Worm (Caenorhabditis elegans): ENCODE results near the gene srh-277.

srh-277 gene

DNA sequence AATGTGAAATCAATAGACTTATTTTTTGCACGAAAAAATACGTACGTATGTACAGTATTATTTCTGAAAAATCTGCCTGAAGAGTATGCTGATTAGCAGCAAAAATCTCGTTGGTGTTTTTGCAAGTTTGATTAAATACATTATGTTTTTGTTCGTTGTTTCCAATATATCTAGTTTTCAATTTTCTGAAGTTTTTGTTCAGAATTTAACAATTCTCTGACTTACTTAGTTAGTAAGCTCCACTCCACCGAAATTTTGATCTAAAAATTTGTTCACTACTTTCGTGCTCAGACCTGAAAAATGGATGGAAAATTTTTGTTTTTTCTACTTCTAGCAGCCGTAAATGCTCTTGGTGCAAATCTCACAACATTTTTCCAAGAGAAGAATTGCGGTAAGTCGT is 21.9 kb downstream of the srh-277 start, which contains the start of gene irld-26:
TSS of gene irld-26 (plus strand) at position 301 of the 400 bp plus-strand sequence.
- TF ChIP-seq K09A11.1 (tag; optimal IDR thresholded peaks at IDR 0.05; ENCODE audit: insufficient read depth) = no peak

DNA sequence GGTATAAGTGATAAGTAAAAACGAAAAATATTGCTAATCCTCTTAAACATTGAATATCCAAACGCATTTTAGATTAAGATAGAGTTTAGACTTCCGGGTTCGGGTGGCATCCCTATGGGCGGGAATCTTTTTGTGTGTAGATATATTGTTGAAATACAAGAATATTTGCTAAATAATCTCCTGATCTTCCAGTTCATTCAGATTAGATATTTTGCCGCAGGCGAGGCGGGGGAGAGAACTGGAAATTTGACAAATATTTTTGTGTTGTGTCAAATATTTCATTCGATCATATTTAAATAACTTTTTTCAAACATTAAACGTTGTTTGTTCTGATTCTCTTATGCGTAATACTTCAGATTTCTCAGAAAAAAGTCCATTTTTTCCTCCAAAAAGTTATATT is 26.8 kb downstream of the srh-277 start, which contains the start of gene oac-15:
TSS of gene oac-15 (minus strand) at position 101 of the 400 bp plus-strand sequence.
- TF ChIP-seq madf-2 (tag; optimal IDR thresholded peaks at IDR 0.05) (no peak), ceh-30 (tag; optimal IDR thresholded peaks at IDR 0.05) (no peak), ceh-19 (GFP tag; optimal IDR thresholded peaks at IDR 0.05) (no peak), nfya-1 (tag; optimal IDR thresholded peaks at IDR 0.05) (no peak), C38D4.7 (GFP tag; optimal IDR thresholded peaks at IDR 0.05) (no peak), elt-4 (tag; optimal IDR thresholded peaks at IDR 0.05) (no peak), lim-6 (tag; optimal IDR thresholded peaks at IDR 0.05) (no peak), ceh-22 (tag; optimal IDR thresholded peaks at IDR 0.05) (no peak), unc-55 (GFP tag; optimal IDR thresholded peaks at IDR 0.05) (no peak), ceh-24 (tag; optimal IDR thresholded peaks at IDR 0.05) (no peak), pat-9 (tag; optimal IDR thresholded peaks at IDR 0.05) (no peak), ref-2 (tag; optimal IDR thresholded peaks at IDR 0.05) (no peak), ahr-1 (tag; optimal IDR thresholded peaks at IDR 0.05) (no peak), ceh-6 (GFP tag; optimal IDR thresholded peaks at IDR 0.05) (no peak), ttx-3 (tag; optimal IDR thresholded peaks at IDR 0.05) (no peak)

DNA sequence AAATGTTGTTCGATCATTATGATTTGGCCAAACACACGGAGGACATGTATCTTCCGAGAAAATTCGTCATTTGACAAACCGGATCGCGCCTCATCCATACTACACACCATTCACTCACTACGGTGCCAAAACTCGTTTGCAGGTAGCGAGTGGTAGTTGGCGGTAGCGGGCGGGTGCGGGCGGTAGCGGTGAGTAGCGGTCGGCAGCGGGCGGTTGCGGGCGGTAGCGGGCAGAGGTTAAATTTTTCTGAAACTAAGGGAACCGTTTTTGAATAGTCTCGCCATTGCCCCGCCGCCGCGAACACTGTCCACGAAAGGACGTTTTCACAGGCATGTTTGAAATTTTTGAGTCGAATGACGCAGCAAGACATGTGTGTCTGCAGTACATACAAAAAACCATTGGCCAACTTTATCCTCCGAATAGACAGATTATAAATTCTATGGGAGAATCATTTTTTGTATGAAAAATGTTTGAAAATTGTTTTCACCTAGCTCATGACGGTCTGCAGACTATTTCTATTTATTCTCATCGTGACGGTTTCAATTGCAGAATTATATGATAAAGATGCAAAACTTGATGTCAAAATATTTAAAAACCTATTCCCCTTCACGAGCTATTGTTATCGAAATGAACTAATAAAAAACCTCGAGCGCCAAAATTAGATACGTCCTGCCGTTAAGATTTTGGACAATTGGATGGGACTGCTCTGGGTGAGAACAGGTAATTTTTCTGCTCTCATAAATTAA is 27.4 kb downstream of the srh-277 start, which contains the start of gene F11A5.16:
TSS of gene F11A5.16 (plus strand) at position 696 of the 746 bp plus-strand sequence.
- no peak for TF ChIP-seq dve-1 (tag; optimal IDR thresholded peaks at IDR 0.05)
- TF ChIP-seq ceh-19 (GFP tag; optimal IDR thresholded peaks at IDR 0.05) = no peak
- TF ChIP-seq hlh-13 (GFP tag; optimal IDR thresholded peaks at IDR 0.05) = no peak
- no peak for TF ChIP-seq ref-2 (tag; optimal IDR thresholded peaks at IDR 0.05)
- TF ChIP-seq K09A11.1 (tag; optimal IDR thresholded peaks at IDR 0.05; ENCODE audit: insufficient read depth) = no peak
- TF ChIP-seq ceh-18 (tag; optimal IDR thresholded peaks at IDR 0.05) = no peak

DNA sequence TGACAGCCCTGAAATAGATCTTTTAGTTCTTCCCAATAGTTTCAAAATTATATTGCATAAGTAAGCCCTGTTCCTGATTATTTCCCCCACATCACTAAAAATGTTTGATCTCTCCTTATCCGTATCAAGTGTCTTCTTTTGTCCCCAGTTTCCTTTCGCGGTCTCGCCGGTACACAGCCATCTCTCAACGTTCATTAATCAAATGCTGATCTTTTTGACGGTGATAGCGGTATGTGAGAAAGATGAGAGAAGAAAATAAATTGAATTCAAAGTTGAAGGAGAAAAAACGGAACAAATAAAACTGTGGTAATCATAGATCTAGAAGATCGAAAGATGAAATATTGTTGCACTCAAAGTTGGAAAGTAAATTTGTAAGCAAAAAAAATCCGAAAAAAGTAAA is 28.7 kb downstream of the srh-277 start:
- TF ChIP-seq ztf-16 (tag; optimal IDR thresholded peaks at IDR 0.05) (no peak), ref-2 (tag; optimal IDR thresholded peaks at IDR 0.05) (no peak), mec-3 (tag; optimal IDR thresholded peaks at IDR 0.05; ENCODE audit: borderline replicate concordance) (no peak), unc-55 (GFP tag; optimal IDR thresholded peaks at IDR 0.05) (no peak), pax-1 (tag; optimal IDR thresholded peaks at IDR 0.05) (no peak), ceh-9 (tag; optimal IDR thresholded peaks at IDR 0.05) (no peak), hlh-8 (tag; optimal IDR thresholded peaks at IDR 0.05) (no peak), pqm-1 (tag; optimal IDR thresholded peaks at IDR 0.05) (no peak), ceh-22 (tag; optimal IDR thresholded peaks at IDR 0.05) (no peak), che-1 (tag; optimal IDR thresholded peaks at IDR 0.05) (no peak), gmeb-2 (tag; optimal IDR thresholded peaks at IDR 0.05) (no peak), eyg-1 (tag; optimal IDR thresholded peaks at IDR 0.05) (no peak), K02D7.2 (tag; optimal IDR thresholded peaks at IDR 0.05) (no peak), ceh-19 (GFP tag; optimal IDR thresholded peaks at IDR 0.05) (no peak), tbx-2 (tag; optimal IDR thresholded peaks at IDR 0.05) (no peak)

DNA sequence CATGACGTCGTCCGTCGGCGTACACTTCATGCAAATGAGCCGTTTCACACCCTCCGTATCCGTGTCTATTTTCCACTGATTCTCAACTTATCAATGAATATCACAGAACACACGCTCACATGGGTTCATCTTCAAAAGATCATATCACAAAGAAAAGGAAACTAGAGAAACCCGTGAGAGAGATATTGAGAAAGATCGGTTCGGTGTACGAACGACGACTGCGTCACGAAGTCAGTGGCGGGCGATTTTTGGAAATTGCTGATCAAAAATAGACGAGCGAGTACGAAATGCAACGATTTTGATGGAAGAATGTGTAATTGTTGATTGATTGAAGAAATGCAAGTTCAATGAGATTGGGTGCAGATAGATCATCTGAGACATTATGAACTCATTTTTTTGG is 30.3 kb downstream of the srh-277 start:
- no peak for TF ChIP-seq pag-3 (tag; optimal IDR thresholded peaks at IDR 0.05; ENCODE audit: borderline replicate concordance)
- TF ChIP-seq unc-42 (tag; optimal IDR thresholded peaks at IDR 0.05) = no peak
- no peak for TF ChIP-seq dve-1 (tag; optimal IDR thresholded peaks at IDR 0.05)
- no peak for TF ChIP-seq madf-2 (tag; optimal IDR thresholded peaks at IDR 0.05)
- no peak for TF ChIP-seq odd-2 (tag; optimal IDR thresholded peaks at IDR 0.05)
- no peak for TF ChIP-seq sox-2 (GFP tag; IDR thresholded peaks at IDR 0.05)
- TF ChIP-seq pat-9 (tag; optimal IDR thresholded peaks at IDR 0.05) = no peak
- no peak for TF ChIP-seq ref-2 (tag; optimal IDR thresholded peaks at IDR 0.05)
- no peak for TF ChIP-seq ets-4 (tag; optimal IDR thresholded peaks at IDR 0.05)
